Worm (Caenorhabditis elegans): ENCODE data around the gene F14D7.6.
A peak's percentile ranks its signal among the peaks of the same experiment; 100 is the strongest.

F14D7.6 gene

ce11 chrV:14355738-14356368 is 54.6 kb downstream of the F14D7.6 start, which contains the start of gene cyn-1 (continued):
- peak; percentile 19 for TF ChIP-seq unc-130 (GFP tag; optimal IDR thresholded peaks at IDR 0.05)
- TF ChIP-seq unc-62 (GFP tag; optimal IDR thresholded peaks at IDR 0.05) = no peak
- TF ChIP-seq ZK185.1 (tag; optimal IDR thresholded peaks at IDR 0.05; ENCODE audit: poor library complexity, severe bottlenecking) = peak; percentile 67
- peak; percentile 53 for TF ChIP-seq hmg-1.2 (GFP tag; IDR thresholded peaks at IDR 0.05)
- peak; percentile 61 to 96 (median 74) for TF ChIP-seq lin-35 (GFP tag; optimal IDR thresholded peaks at IDR 0.05)
- peak; percentile 67 for TF ChIP-seq dox-1 (GFP tag; IDR thresholded peaks at IDR 0.05)
- TF ChIP-seq ztf-3 (GFP tag; optimal IDR thresholded peaks at IDR 0.05) = no peak
- no peak for TF ChIP-seq cebp-1 (GFP tag; IDR thresholded peaks at IDR 0.05)
- peak; percentile 72 for TF ChIP-seq cebp-1 (tag; optimal IDR thresholded peaks at IDR 0.05)
- TF ChIP-seq F52B5.7 (tag; optimal IDR thresholded peaks at IDR 0.05) = no peak
- peak; percentile 32 for TF ChIP-seq attf-5 (GFP tag; optimal IDR thresholded peaks at IDR 0.05)
- no peak for TF ChIP-seq nfya-1 (tag; optimal IDR thresholded peaks at IDR 0.05; ENCODE audit: borderline replicate concordance, insufficient read depth)
- TF ChIP-seq ztf-26 (tag; optimal IDR thresholded peaks at IDR 0.05) = peak; percentile 42
- TF ChIP-seq Y56A3A.18 (GFP tag; IDR thresholded peaks at IDR 0.05) = peak; percentile 69; the same call in 1 of the 2 replicates
- TF ChIP-seq ccch-3 (GFP tag; optimal IDR thresholded peaks at IDR 0.05) = no peak
- no peak for TF ChIP-seq chd-7 (tag; optimal IDR thresholded peaks at IDR 0.05)
- TF ChIP-seq F55B11.4 (tag; optimal IDR thresholded peaks at IDR 0.05; ENCODE audit: borderline replicate concordance, insufficient read depth) = no peak
- TF ChIP-seq zim-3 (tag; optimal IDR thresholded peaks at IDR 0.05) = no peak
- no peak for TF ChIP-seq Y53F4B.3 (GFP tag; IDR thresholded peaks at IDR 0.05)
- TF ChIP-seq athp-1 (tag; optimal IDR thresholded peaks at IDR 0.05) = no peak
- TF ChIP-seq hmg-20 (GFP tag; IDR thresholded peaks at IDR 0.05) = no peak
- TF ChIP-seq B0336.3 (GFP tag; IDR thresholded peaks at IDR 0.05) = peak; percentile 82
- no peak for TF ChIP-seq attf-6 (GFP tag; IDR thresholded peaks at IDR 0.05)
- TF ChIP-seq ztf-6 (GFP tag; IDR thresholded peaks at IDR 0.05) = no peak
- no peak for TF ChIP-seq bed-2 (GFP tag; IDR thresholded peaks at IDR 0.05)
- peak; percentile 96 for TF ChIP-seq lin-54 (GFP tag; optimal IDR thresholded peaks at IDR 0.05)
- TF ChIP-seq mes-4 (tag; optimal IDR thresholded peaks at IDR 0.05) = no peak
- no peak for TF ChIP-seq aptf-2 (GFP tag; conservative IDR thresholded peaks at IDR 0.05)
- TF ChIP-seq snpc-1.1 (tag; optimal IDR thresholded peaks at IDR 0.05; ENCODE audit: insufficient read depth) = peak; percentile 43
- peak; percentile 82 for TF ChIP-seq mcd-1 (GFP tag; IDR thresholded peaks at IDR 0.05)
- no peak for TF ChIP-seq rec-8 (tag; optimal IDR thresholded peaks at IDR 0.05)
- TF ChIP-seq Y67H2A.10 (GFP tag; conservative IDR thresholded peaks at IDR 0.05) = no peak
- no peak for TF ChIP-seq dpff-1 (tag; optimal IDR thresholded peaks at IDR 0.05)
- TF ChIP-seq tbx-9 (tag; optimal IDR thresholded peaks at IDR 0.05; ENCODE audit: borderline replicate concordance) = no peak
- no peak for TF ChIP-seq ztf-22 (GFP tag; optimal IDR thresholded peaks at IDR 0.05)
- peak; percentile 34; the same call in 1 of the 2 replicates for TF ChIP-seq madf-8 (GFP tag; conservative IDR thresholded peaks at IDR 0.05)
- no peak for TF ChIP-seq nhr-80 (tag; optimal IDR thresholded peaks at IDR 0.05)
- no peak for TF ChIP-seq egrh-3 (GFP tag; IDR thresholded peaks at IDR 0.05)
- TF ChIP-seq lin-26 (GFP tag; IDR thresholded peaks at IDR 0.05) = no peak; the same call in 1 of the 2 replicates
- TF ChIP-seq madf-10 (tag; optimal IDR thresholded peaks at IDR 0.05) = peak; percentile 51
- TF ChIP-seq lsl-1 (GFP tag; optimal IDR thresholded peaks at IDR 0.05) = peak; percentile 65
- peak; percentile 55 for TF ChIP-seq hrde-1 (tag; optimal IDR thresholded peaks at IDR 0.05; ENCODE audit: borderline replicate concordance)
- no peak for TF ChIP-seq let-526 (GFP tag; IDR thresholded peaks at IDR 0.05)
- no peak for TF ChIP-seq nhr-27 (tag; optimal IDR thresholded peaks at IDR 0.05)
- no peak for TF ChIP-seq F10E7.11 (tag; optimal IDR thresholded peaks at IDR 0.05)
- no peak for TF ChIP-seq lsy-27 (tag; optimal IDR thresholded peaks at IDR 0.05; ENCODE audit: borderline replicate concordance, insufficient read depth)
- TF ChIP-seq aptf-3 (GFP tag; IDR thresholded peaks at IDR 0.05) = no peak

Measured in whole organism, young adult.